Worm (Caenorhabditis elegans) whole organism, late embryonic: Measurements from ENCODE around the gene irld-65.

ENCODE experiments used
- ceh-30 ChIP-seq: fragments of 150-350 bp; optimal IDR thresholded peaks from 2 replicates; lab custom pipeline; 2014; ENCODE audit warnings: missing biosample characterization, missing genetic modification characterization
- che-1 ChIP-seq: sonication (generic microtip); optimal IDR thresholded peaks from 2 replicates; lab custom pipeline; 2016; ENCODE audit warnings: mild to moderate bottlenecking, missing genetic modification characterization, missing compliant biosample characterization
- nfya-1 ChIP-seq: sonication (generic microtip); optimal IDR thresholded peaks from 2 replicates; lab custom pipeline; 2017; ENCODE audit warnings: missing genetic modification characterization, mild to moderate bottlenecking, missing compliant biosample characterization, antibody characterized with exemption, moderate library complexity

ce11 chrII:2913505-2913904 lies 24.2 kb downstream of the irld-65 start, which contains the start of gene ubc-15:
- TF ChIP-seq che-1 (tag; lab: Kevin White, UChicago) (no peak), nfya-1 (tag; lab: Kevin White, UChicago) (no peak), ceh-30 (tag; lab: Kevin White, UChicago) (no peak)
